Worm (Caenorhabditis elegans) whole organism, young adult: Measurements from ENCODE around the gene pges-2.

Experiments
- C17E4.6 ChIP-seq: fragments of 200-800 bp; sonication (Bioruptor generic); IDR thresholded peaks from 2 replicates; pipeline ENCODE4 v1.3.6; 2022; ENCODE audit warnings: missing genetic modification reagents, missing genetic modification characterization, missing compliant biosample characterization
- bed-1 ChIP-seq: fragments of 200-800 bp; sonication (Bioruptor generic); IDR thresholded peaks from 2 replicates; pipeline ENCODE4 v1.3.6; 2022; ENCODE audit warnings: missing genetic modification reagents, missing genetic modification characterization, missing compliant biosample characterization
- dpl-1 ChIP-seq: fragments of 150-350 bp; optimal IDR thresholded peaks from 2 replicates; lab custom pipeline; 2014; ENCODE audit warnings: missing biosample characterization, missing genetic modification reagents, missing genetic modification characterization
- nfya-1 ChIP-seq: sonication (generic microtip); optimal IDR thresholded peaks from 2 replicates; lab custom pipeline; 2017; ENCODE audit warnings: antibody characterized with exemption, missing compliant biosample characterization, missing genetic modification characterization, borderline replicate concordance; ENCODE audit not compliant: insufficient read depth
- snpc-4 ChIP-seq, 5 experiments: fragments of 150-350 bp in 1 of 5; sonication (generic microtip) in 4 of 5; optimal IDR thresholded peaks; 2 replicates each; lab custom pipeline; 2014 to 2018; ENCODE audit warnings: missing genetic modification characterization in 5 of 5, missing biosample characterization in 3 of 5, antibody characterized with exemption in 2 of 5, mild to moderate bottlenecking in 2 of 5, missing compliant biosample characterization in 2 of 5, missing genotype in 2 of 5, moderate library complexity in 2 of 5, missing genetic modification reagents in 1 of 5
- sptf-2 ChIP-seq: fragments of 200-800 bp; sonication (Bioruptor generic); optimal IDR thresholded peaks from 2 replicates; lab custom pipeline; 2018; ENCODE audit warnings: mild to moderate bottlenecking, missing genetic modification characterization, missing compliant biosample characterization

DNA sequence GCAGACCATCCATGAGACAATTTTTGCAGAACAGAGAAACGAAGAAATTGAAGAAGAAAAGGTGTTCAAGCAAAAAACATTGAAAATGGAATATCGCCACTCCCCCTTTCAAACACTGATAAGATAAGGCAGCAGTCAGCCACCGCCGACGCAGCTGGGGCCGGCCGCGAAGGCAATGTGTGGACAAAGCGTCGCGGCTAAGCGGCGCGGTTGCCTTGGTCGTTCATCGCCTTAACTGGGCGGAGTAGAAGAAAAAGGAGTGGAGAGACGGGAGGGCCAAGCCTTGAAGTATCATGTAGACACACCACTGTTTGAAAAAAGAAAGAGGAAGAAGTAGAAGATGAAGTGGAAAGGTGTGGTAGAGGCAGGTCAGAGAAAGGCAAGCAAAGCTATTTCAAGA is 36.6 kb downstream of the pges-2 start:
- no peak for TF ChIP-seq dpl-1 (GFP tag; lab: Kevin White, UChicago)
- no peak for TF ChIP-seq C17E4.6 (GFP tag; lab: Robert Waterston, UW)
- TF ChIP-seq snpc-4 (GFP tag; optimal IDR thresholded peaks at IDR 0.05; lab: Kevin White, UChicago), result no peak
- TF ChIP-seq snpc-4 (tag; optimal IDR thresholded peaks at IDR 0.05; lab: Kevin White, UChicago), result no peak
- TF ChIP-seq sptf-2, result no peak
- no peak for TF ChIP-seq nfya-1
- no peak for TF ChIP-seq bed-1 (GFP tag; lab: Robert Waterston, UW)
